Fruit fly (Drosophila melanogaster): ENCODE results near the gene CG33658.

CG33658 gene

DNA sequence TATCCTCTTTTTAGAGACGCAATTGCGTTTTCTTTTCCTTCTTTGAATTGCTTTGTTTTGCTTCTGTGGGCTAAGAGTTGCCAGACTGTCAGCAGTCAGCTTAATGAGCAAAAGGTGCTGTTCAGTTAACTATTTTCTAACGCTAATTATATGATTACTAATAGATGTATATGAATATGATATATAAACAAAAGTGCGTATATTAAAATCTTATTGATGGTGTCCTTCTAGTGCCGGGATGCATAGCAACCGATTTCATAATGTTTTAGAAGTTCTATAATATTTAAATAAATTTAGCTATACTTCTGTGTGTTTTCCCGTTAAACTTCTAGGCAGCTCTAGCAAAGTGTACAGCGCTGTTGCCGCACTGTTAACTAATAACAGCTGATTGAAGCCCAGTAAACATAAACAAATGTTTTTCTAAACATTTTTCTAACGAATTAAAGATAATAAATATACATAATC, 11.0 kb downstream of the CG33658 start, which contains the start of the genes Kaz and CG43273:
Gene Kaz, minus strand, starts transcription at position 73 of the 465 bp plus-strand sequence.
Gene CG43273, plus strand, starts transcription at position 415 of the 465 bp plus-strand sequence.
- no peak for TF ChIP-seq CG12605 (GFP tag; IDR thresholded peaks at IDR 0.05)
- TF ChIP-seq CG13204 (GFP tag; optimal IDR thresholded peaks at IDR 0.05), result no peak
- TF ChIP-seq Pif1B (GFP tag; optimal IDR thresholded peaks at IDR 0.05), result no peak
- peak; percentile 52; the same call in 1 of the 3 replicates for TF ChIP-seq CG4496 (GFP tag; IDR thresholded peaks at IDR 0.05)
- TF ChIP-seq gl (tag; optimal IDR thresholded peaks at IDR 0.05), result no peak
- TF ChIP-seq rn (GFP tag; IDR thresholded peaks at IDR 0.05), result no peak
- TF ChIP-seq fd96Ca (GFP tag; IDR thresholded peaks at IDR 0.05), result no peak
- TF ChIP-seq CG32121 (GFP tag; IDR thresholded peaks at IDR 0.05), result peak; percentile 14; the same call in 1 of the 2 replicates

DNA sequence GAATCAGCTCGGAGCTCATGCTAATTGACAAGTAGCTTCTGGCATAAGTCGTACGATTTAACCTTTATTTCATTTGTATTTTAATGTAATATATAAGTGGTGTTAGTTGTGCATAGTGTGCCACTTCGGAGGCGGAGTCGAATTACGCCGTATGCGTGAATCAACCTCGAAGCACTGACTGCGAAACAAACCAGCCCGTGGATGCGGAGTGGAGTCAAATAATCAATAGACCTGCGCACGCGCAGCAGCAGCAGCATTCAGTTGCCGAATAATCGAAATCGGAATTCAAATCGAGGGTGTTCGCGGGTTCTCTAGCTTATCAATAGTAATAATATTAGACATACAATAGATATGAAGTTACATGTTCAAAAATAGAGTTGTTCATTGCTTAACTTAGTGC, 12.7 kb downstream of the CG33658 start, which contains the start of gene RabX4:
Gene RabX4, minus strand, starts transcription at position 176 of the 400 bp plus-strand sequence.
- TF ChIP-seq fd96Ca (GFP tag; IDR thresholded peaks at IDR 0.05), result no peak
- TF ChIP-seq gl (tag; optimal IDR thresholded peaks at IDR 0.05), result no peak
- no peak for TF ChIP-seq CG10348 (GFP tag; IDR thresholded peaks at IDR 0.05)
- TF ChIP-seq CG8301 (tag; optimal IDR thresholded peaks at IDR 0.05), result no peak
- no peak for TF ChIP-seq Pif1A (GFP tag; optimal IDR thresholded peaks at IDR 0.05)
- no peak for TF ChIP-seq EcR (GFP tag; optimal IDR thresholded peaks at IDR 0.05)
- TF ChIP-seq CG34367 (tag; optimal IDR thresholded peaks at IDR 0.05), result no peak
- no peak for TF ChIP-seq CG4496 (GFP tag; IDR thresholded peaks at IDR 0.05)
- TF ChIP-seq CG17806 (tag; optimal IDR thresholded peaks at IDR 0.05), result no peak
- TF ChIP-seq D1 (tag; optimal IDR thresholded peaks at IDR 0.05), result no peak
- TF ChIP-seq CG15710 (tag; optimal IDR thresholded peaks at IDR 0.05), result no peak
- no peak for TF ChIP-seq Snoo (tag; optimal IDR thresholded peaks at IDR 0.05)
- TF ChIP-seq Ets98B (GFP tag; IDR thresholded peaks at IDR 0.05), result no peak
- TF ChIP-seq rn (GFP tag; IDR thresholded peaks at IDR 0.05), result no peak
- TF ChIP-seq CG9948 (tag; optimal IDR thresholded peaks at IDR 0.05), result no peak
- TF ChIP-seq CG14655 (GFP tag; optimal IDR thresholded peaks at IDR 0.05), result no peak
- no peak for TF ChIP-seq CG32121 (GFP tag; IDR thresholded peaks at IDR 0.05)
- no peak for TF ChIP-seq Pif1B (GFP tag; optimal IDR thresholded peaks at IDR 0.05)

DNA sequence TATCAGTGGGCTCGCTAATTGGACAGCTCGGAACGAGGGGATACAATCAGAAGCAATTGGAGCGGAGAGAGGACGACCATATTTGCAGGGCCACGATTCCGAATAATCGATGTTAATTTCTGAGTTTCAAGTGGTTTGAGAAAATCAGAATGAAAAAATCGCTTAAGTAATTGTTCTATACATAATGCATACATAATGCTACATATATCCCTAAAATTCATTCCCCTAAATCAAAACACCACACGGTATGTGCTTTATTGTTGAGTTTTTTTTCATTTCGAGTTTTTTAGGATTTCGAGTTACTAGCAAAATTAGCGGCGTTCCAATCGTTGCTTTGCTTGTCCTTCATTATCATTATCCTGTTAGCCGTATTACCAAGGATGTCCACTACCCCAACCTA, 15.4 kb downstream of the CG33658 start, which contains the start of gene niki:
Gene niki, minus strand, starts transcription at position 101 of the 400 bp plus-strand sequence.
- no peak for TF ChIP-seq CG17806 (tag; optimal IDR thresholded peaks at IDR 0.05)
- TF ChIP-seq CG4496 (GFP tag; IDR thresholded peaks at IDR 0.05), result no peak

DNA sequence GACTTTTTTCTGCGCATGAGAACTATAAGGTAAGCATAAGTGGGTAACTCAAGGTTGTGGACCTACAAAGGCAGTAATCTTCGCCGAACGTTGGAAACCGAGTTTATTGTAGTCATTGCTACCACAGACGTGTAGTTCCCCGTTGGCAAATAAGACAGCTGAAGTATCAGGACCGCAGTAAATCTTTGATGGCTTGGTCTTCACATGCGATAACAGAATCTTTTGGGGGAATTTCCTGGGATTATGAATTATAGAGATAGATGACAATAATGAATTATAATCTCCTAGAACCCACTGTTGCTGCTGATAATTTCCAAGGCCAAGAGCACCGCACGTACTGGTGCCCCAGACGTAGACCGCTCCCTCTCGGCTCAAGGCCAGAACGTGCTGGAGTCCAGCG, 17.9 kb downstream of the CG33658 start:
- TF ChIP-seq Snoo (tag; optimal IDR thresholded peaks at IDR 0.05) (no peak), CG34367 (tag; optimal IDR thresholded peaks at IDR 0.05) (no peak), EcR (GFP tag; optimal IDR thresholded peaks at IDR 0.05) (no peak)

DNA sequence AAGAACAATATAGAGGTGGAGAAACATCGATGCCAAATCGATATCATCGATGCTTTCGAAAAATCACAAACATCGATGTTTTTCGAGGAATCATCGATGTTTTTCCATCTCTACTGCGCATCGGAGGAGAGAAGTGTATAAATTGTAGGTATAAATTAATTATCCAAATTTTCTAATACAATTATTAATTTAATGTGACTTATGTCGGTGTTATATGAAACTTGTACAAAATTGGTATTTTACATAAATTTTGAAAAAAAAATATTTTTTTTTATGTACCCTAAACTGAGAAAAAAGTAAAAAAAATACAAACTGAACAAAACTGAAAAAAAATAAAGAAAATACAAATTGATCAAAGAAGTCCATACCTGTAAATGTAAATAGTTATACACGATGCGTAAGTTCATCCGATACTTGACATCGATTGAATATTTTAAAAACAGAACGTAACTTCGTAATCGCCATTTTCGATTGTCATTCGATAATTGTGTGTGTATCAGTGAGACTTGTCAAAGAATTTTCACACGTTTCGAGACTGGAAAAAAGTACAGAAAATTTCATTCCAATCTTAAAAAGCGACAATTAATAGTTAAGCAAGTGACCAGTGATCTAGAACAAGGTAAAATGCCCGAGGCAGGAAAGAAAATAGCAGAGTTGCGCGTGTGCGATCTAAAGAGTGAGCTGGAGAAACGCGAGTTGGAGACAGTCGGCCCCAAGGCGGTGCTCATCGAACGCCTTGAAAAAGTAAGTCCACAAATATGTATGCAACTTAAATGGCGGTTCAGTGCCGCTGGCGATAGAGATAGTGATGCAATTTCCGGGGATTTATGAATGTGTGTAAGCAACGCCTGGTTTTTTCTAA, 23.7 kb downstream of the CG33658 start, which contains the start of the genes CG5808 and Saf-B:
Gene CG5808, minus strand, starts transcription at position 15 of the 862 bp plus-strand sequence.
Gene Saf-B, plus strand, starts transcription at position 472 of the 862 bp plus-strand sequence.
- TF ChIP-seq Pif1B (GFP tag; optimal IDR thresholded peaks at IDR 0.05) (no peak), gl (tag; optimal IDR thresholded peaks at IDR 0.05) (no peak), EcR (GFP tag; optimal IDR thresholded peaks at IDR 0.05) (no peak), CG10348 (GFP tag; IDR thresholded peaks at IDR 0.05) (no peak), CG15710 (tag; optimal IDR thresholded peaks at IDR 0.05) (no peak), CG32121 (GFP tag; IDR thresholded peaks at IDR 0.05) (0 out of 2 replicates have a peak, but pooled peaks have one; percentile 21), Pif1A (GFP tag; optimal IDR thresholded peaks at IDR 0.05) (no peak), D1 (tag; optimal IDR thresholded peaks at IDR 0.05) (no peak)

DNA sequence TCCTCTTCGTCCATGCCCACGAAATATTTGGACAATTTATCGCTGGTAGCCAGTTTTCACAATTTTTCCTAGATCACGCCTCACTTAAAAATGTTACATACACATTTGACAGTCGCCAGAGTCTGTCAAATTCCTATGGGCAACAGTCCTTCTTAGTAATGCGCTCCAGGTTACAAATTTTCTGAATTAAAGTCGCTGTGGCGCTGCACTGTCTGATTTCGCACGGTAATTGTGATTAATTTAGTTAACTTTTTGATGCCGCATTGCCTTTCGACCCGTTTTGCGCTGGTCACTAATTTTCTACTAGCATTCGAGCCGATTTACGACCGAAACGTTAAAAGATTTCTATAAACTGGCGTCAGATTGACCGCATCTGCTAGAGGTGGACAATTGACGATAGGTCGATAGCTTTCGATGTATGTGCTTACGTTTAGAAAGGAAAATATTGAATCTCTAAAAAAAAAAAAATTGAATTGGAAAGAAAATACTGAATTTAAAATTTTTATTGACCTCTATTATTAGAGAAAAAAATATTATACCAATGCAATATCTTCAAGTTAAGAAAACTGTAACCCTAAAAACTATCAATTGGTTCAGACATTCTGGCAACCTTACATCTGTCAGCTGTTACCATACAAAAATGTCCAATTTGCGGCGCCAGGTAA, 27.2 kb downstream of the CG33658 start, which contains the start of the genes lili and CG34150:
Gene lili, minus strand, starts transcription at position 376 of the 665 bp plus-strand sequence.
Gene CG34150, plus strand, starts transcription at position 626 of the 665 bp plus-strand sequence.
- TF ChIP-seq EcR (GFP tag; optimal IDR thresholded peaks at IDR 0.05) (peak; percentile 22), CG15710 (tag; optimal IDR thresholded peaks at IDR 0.05) (peak; percentile 60), CG17806 (tag; optimal IDR thresholded peaks at IDR 0.05) (peak; percentile 39), CG32121 (GFP tag; IDR thresholded peaks at IDR 0.05) (peak; percentile 28; the same call in 1 of the 2 replicates), CG34367 (tag; optimal IDR thresholded peaks at IDR 0.05) (no peak), CG9948 (tag; optimal IDR thresholded peaks at IDR 0.05) (peak; percentile 38), Pif1A (GFP tag; optimal IDR thresholded peaks at IDR 0.05) (no peak), CG8159 (tag; optimal IDR thresholded peaks at IDR 0.05) (no peak), fd96Ca (GFP tag; IDR thresholded peaks at IDR 0.05) (no peak), rn (GFP tag; IDR thresholded peaks at IDR 0.05) (no peak), Ets98B (GFP tag; IDR thresholded peaks at IDR 0.05) (peak; percentile 38; the same call in 1 of the 2 replicates), D1 (tag; optimal IDR thresholded peaks at IDR 0.05) (no peak), CG4496 (GFP tag; IDR thresholded peaks at IDR 0.05) (peak; percentile 79), Pif1B (GFP tag; optimal IDR thresholded peaks at IDR 0.05) (no peak), CG13204 (GFP tag; optimal IDR thresholded peaks at IDR 0.05) (no peak), CG8301 (tag; optimal IDR thresholded peaks at IDR 0.05) (no peak), CG12605 (GFP tag; IDR thresholded peaks at IDR 0.05) (peak; percentile 27), CG10348 (GFP tag; IDR thresholded peaks at IDR 0.05) (no peak), CG14655 (GFP tag; optimal IDR thresholded peaks at IDR 0.05) (no peak), gl (tag; optimal IDR thresholded peaks at IDR 0.05) (no peak), Snoo (tag; optimal IDR thresholded peaks at IDR 0.05) (peak; percentile 31)

All from whole organism, pupa.